Worm (Caenorhabditis elegans) whole organism, mixed stage, embryonic: ENCODE data around the gene tor-1.

Experiments
- blmp-1 ChIP-seq: fragments of 150-350 bp; optimal IDR thresholded peaks from 2 replicates; lab custom pipeline; 2014; ENCODE audit warnings: missing biosample characterization, missing genetic modification characterization
- elt-3 ChIP-seq: fragments of 150-350 bp; optimal IDR thresholded peaks from 2 replicates; lab custom pipeline; 2014; ENCODE audit warnings: missing biosample characterization, missing genetic modification characterization
- lin-13 ChIP-seq: fragments of 150-350 bp; optimal IDR thresholded peaks from 2 replicates; lab custom pipeline; 2014; ENCODE audit warnings: missing biosample characterization, missing genetic modification characterization
- lsy-2 ChIP-seq: fragments of 150-350 bp; optimal IDR thresholded peaks from 2 replicates; lab custom pipeline; 2014; ENCODE audit warnings: missing biosample characterization, missing genetic modification characterization
- mab-5 ChIP-seq: fragments of 150-350 bp; optimal IDR thresholded peaks from 2 replicates; lab custom pipeline; 2014; ENCODE audit warnings: missing biosample characterization, missing genetic modification characterization
- nhr-12 ChIP-seq: fragments of 150-350 bp; optimal IDR thresholded peaks from 2 replicates; lab custom pipeline; 2014; ENCODE audit warnings: missing biosample characterization, missing genetic modification characterization
- pha-4 ChIP-seq: fragments of 150-350 bp; optimal IDR thresholded peaks from 2 replicates; lab custom pipeline; 2018; ENCODE audit warnings: missing biosample characterization, missing genetic modification reagents, missing genetic modification characterization
- sem-2 ChIP-seq: fragments of 200-800 bp; sonication (Bioruptor generic); optimal IDR thresholded peaks from 2 replicates; lab custom pipeline; 2018; ENCODE audit warnings: mild to moderate bottlenecking, missing genetic modification characterization, missing compliant biosample characterization
- unc-39 ChIP-seq: fragments of 150-350 bp; optimal IDR thresholded peaks from 2 replicates; lab custom pipeline; 2014; ENCODE audit warnings: missing biosample characterization, missing genetic modification characterization
- unc-62 ChIP-seq: fragments of 150-350 bp; optimal IDR thresholded peaks from 2 replicates; lab custom pipeline; 2014; ENCODE audit warnings: missing biosample characterization, missing genetic modification reagents, missing genetic modification characterization
- ztf-11 ChIP-seq: fragments of 150-350 bp; optimal IDR thresholded peaks from 2 replicates; lab custom pipeline; 2014; ENCODE audit warnings: missing biosample characterization, missing genetic modification characterization

DNA sequence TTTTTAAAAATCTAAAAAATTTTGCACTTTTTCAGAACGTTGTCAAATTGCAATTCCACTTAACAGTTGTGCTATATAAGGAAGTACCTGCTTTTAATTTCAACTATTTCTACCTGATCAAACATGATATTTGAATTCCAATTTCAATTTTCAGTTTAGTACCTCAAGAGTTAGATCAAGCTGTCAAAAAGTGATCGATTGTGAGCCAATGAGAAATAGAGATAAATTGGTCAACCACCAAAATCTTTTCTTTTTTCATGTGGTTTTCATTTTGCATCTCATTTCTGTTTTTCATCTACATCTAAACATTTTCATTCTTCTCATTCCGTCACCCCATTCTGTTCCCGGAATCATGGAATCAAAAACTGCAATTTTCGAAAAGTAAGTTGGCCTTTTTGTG is 3.2 kb upstream of the tor-1 start, which contains the start of gene egl-23:
- TF ChIP-seq lsy-2 (no peak), ztf-11 (no peak), unc-62 (no peak), lin-13 (tag; lab: Kevin White, UChicago) (no peak), sem-2 (no peak), mab-5 (tag; lab: Kevin White, UChicago) (no peak), pha-4 (tag; lab: Kevin White, UChicago) (no peak), nhr-12 (tag; lab: Kevin White, UChicago) (no peak), blmp-1 (tag; lab: Kevin White, UChicago) (no peak), elt-3 (tag; lab: Kevin White, UChicago) (no peak), unc-39 (tag; lab: Kevin White, UChicago) (no peak)
